Worm (Caenorhabditis elegans) whole organism, L4 larva: Measurements from ENCODE around the gene R05D3.8.

Source experiments
- lin-29 ChIP-seq: fragments of 200-800 bp; sonication (Bioruptor generic); IDR thresholded peaks from 2 replicates; pipeline ENCODE4 v1.3.6; 2022; ENCODE audit warnings: missing genetic modification reagents, missing genetic modification characterization, missing compliant biosample characterization
- lsy-2 ChIP-seq, 2 experiments: fragments of 150-350 bp in 1 of 2; sonication (generic microtip) in 1 of 2; optimal IDR thresholded peaks; 2 replicates each; lab custom pipeline; 2014 to 2017; ENCODE audit warnings: missing biosample characterization in 2 of 2, missing genetic modification characterization in 2 of 2
- nhr-76 ChIP-seq: fragments of 150-350 bp; optimal IDR thresholded peaks from 2 replicates; lab custom pipeline; 2014; ENCODE audit warnings: missing biosample characterization, missing genetic modification characterization
- zag-1 ChIP-seq: fragments of 150-350 bp; optimal IDR thresholded peaks from 2 replicates; lab custom pipeline; 2014; ENCODE audit warnings: missing biosample characterization, missing genetic modification characterization

DNA sequence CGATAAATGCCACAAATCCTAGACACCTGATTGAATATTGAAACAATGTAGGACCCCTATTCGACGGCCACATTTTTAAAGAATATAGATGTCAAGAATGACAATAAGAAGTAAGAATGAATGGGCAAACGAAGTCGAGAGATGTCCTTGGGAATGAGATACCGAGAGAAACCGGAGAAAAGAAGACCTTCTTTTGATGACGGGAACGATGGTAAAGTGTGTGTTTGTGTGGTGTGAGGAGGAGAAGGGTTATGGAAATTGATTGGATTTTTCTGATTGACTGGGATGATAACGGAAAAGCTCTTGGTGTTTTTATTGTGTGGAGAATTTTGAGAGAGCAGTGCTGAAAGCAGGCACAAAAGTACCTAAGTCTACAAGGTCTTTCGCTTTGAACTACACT, 10.5 kb upstream of the R05D3.8 start, which contains the start of gene R05D3.9:
- no peak for TF ChIP-seq lin-29
- no peak for TF ChIP-seq lsy-2 (tag; optimal IDR thresholded peaks at IDR 0.05; lab: Kevin White, UChicago)
- TF ChIP-seq nhr-76 (tag; lab: Kevin White, UChicago), result no peak
- TF ChIP-seq zag-1 (tag; lab: Kevin White, UChicago), result no peak
